Worm (Caenorhabditis elegans) whole organism, L4/young adult: ENCODE measurements around the gene C17H11.6.

ENCODE experiments used
- W03F9.2 ChIP-seq: fragments of 150-350 bp; optimal IDR thresholded peaks from 2 replicates; lab custom pipeline; 2014; ENCODE audit warnings: missing biosample characterization, missing genetic modification characterization
- him-1 ChIP-seq: sonication (generic microtip); optimal IDR thresholded peaks from 2 replicates; lab custom pipeline; 2016; ENCODE audit warnings: missing genotype, missing genetic modification reagents, missing genetic modification characterization, missing compliant biosample characterization

- TF ChIP-seq him-1 (tag; lab: Kevin White, UChicago), result no peak
- no peak for TF ChIP-seq W03F9.2
Measured at ce11 chrX:8241906-8242305, 38.3 kb upstream of the C17H11.6 start, which contains the start of gene endu-2.
